Worm (Caenorhabditis elegans) whole organism, early embryonic: Measurements from ENCODE around the gene pir-1.

Source experiments
- B0310.2 ChIP-seq: sonication (generic microtip); optimal IDR thresholded peaks from 2 replicates; lab custom pipeline; 2016; ENCODE audit warnings: mild to moderate bottlenecking, missing genetic modification characterization, missing compliant biosample characterization
- F13C5.2 ChIP-seq: sonication (generic microtip); optimal IDR thresholded peaks from 2 replicates; lab custom pipeline; 2017; ENCODE audit warnings: mild to moderate bottlenecking, missing genetic modification characterization, inconsistent platforms, missing compliant biosample characterization
- hnd-1 ChIP-seq: sonication (generic microtip); optimal IDR thresholded peaks from 2 replicates; lab custom pipeline; 2016; ENCODE audit warnings: missing genetic modification characterization, missing compliant biosample characterization
- pes-1 ChIP-seq: fragments of 200-800 bp; sonication (Bioruptor generic); IDR thresholded peaks from 2 replicates; pipeline ENCODE4 v1.3.6; 2022; ENCODE audit warnings: missing genetic modification reagents, missing genetic modification characterization, missing compliant biosample characterization
- scrt-1 ChIP-seq: fragments of 200-800 bp; sonication (Bioruptor generic); IDR thresholded peaks from 2 replicates; pipeline ENCODE4 v1.3.6; 2022; ENCODE audit warnings: missing genetic modification characterization, missing compliant biosample characterization
- tbx-37 ChIP-seq: fragments of 200-800 bp; sonication (Bioruptor generic); conservative IDR thresholded peaks from 2 replicates; pipeline ENCODE4 v1.3.6; 2022; ENCODE audit warnings: missing genetic modification reagents, missing genetic modification characterization, missing compliant biosample characterization
- tra-4 ChIP-seq: sonication (generic microtip); optimal IDR thresholded peaks from 2 replicates; lab custom pipeline; 2017; ENCODE audit warnings: missing genetic modification characterization, missing compliant biosample characterization

ce11 chrII:9165762-9166460 is 11.2 kb upstream of the pir-1 start, which contains the start of gene W07A12.8:
- no peak for TF ChIP-seq F13C5.2
- no peak for TF ChIP-seq B0310.2
- TF ChIP-seq scrt-1, result no peak
- no peak for TF ChIP-seq tbx-37 (GFP tag; lab: Robert Waterston, UW)
- no peak for TF ChIP-seq tra-4 (tag; lab: Kevin White, UChicago)
- no peak for TF ChIP-seq pes-1 (GFP tag; lab: Robert Waterston, UW)
- no peak for TF ChIP-seq hnd-1 (tag; lab: Kevin White, UChicago)
